Fruit fly (Drosophila melanogaster): ENCODE measurements around the gene CG10657.

The CG10657 gene

DNA sequence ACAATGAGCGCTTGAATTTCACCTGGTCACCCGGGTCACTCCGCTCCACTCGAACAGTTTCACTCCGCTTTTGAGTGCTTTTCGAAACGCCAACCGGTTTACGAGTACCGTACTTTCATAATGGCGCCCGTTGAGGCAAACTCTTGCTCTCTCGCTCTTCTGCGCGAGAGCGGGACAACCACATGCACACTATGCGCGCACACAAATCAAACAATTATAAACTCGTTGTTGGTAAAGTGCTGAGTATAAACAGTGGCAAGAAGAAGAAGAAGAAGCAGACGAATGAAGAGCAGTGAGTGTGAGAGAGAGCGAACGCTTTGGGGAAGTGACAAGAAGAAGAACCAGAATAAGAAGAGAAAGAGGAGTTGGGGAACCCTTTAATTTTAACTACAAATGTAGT is 29.0 kb downstream of the CG10657 start, which contains the start of gene eyg (continued):
- TF ChIP-seq GATAe (GFP tag; conservative IDR thresholded peaks at IDR 0.05): peak; percentile 26; the same call in 1 of the 2 replicates
- TF ChIP-seq nerfin-1 (tag; optimal IDR thresholded peaks at IDR 0.05): peak; percentile 52
- TF ChIP-seq nau (GFP tag; optimal IDR thresholded peaks at IDR 0.05): peak; percentile 71
- peak; percentile 35 for TF ChIP-seq Dad (GFP tag; optimal IDR thresholded peaks at IDR 0.05)
- TF ChIP-seq chinmo (GFP tag; IDR thresholded peaks at IDR 0.05; ENCODE audit: partially characterized antibody): peak; percentile 94
- TF ChIP-seq jing (GFP tag; optimal IDR thresholded peaks at IDR 0.05): peak; percentile 18
- TF ChIP-seq CG10654 (GFP tag; optimal IDR thresholded peaks at IDR 0.05): peak; percentile 30
- TF ChIP-seq pho (GFP tag; optimal IDR thresholded peaks at IDR 0.05): peak; percentile 8
- TF ChIP-seq CG16815 (GFP tag; optimal IDR thresholded peaks at IDR 0.05): no peak
- no peak for TF ChIP-seq D (optimal IDR thresholded peaks at IDR 0.05)
- peak; percentile 11 for TF ChIP-seq D (GFP tag; optimal IDR thresholded peaks at IDR 0.05)
- TF ChIP-seq Abd-B (GFP tag; optimal IDR thresholded peaks at IDR 0.05): peak; percentile 37
- peak; percentile 16 for TF ChIP-seq Myb (GFP tag; optimal IDR thresholded peaks at IDR 0.05)
- TF ChIP-seq disco-r (GFP tag; optimal IDR thresholded peaks at IDR 0.05): no peak
- peak; percentile 79 for TF ChIP-seq phol (tag; optimal IDR thresholded peaks at IDR 0.05)
- no peak for TF ChIP-seq Dip3 (GFP tag; optimal IDR thresholded peaks at IDR 0.05)
- TF ChIP-seq grau (tag; optimal IDR thresholded peaks at IDR 0.05): no peak
- peak; percentile 25 for TF ChIP-seq CG17359 (tag; optimal IDR thresholded peaks at IDR 0.05)
- no peak for TF ChIP-seq CG6272 (GFP tag; IDR thresholded peaks at IDR 0.05)
- TF ChIP-seq pb (GFP tag; optimal IDR thresholded peaks at IDR 0.05): peak; percentile 79
- peak; percentile 45 for TF ChIP-seq Bteb2 (GFP tag; optimal IDR thresholded peaks at IDR 0.05)
- peak; percentile 29; the same call in 1 of the 3 replicates for TF ChIP-seq tgo (GFP tag; IDR thresholded peaks at IDR 0.05)
- peak; percentile 79 for TF ChIP-seq vvl (GFP tag; IDR thresholded peaks at IDR 0.05)
- 0 out of 4 replicates have a peak, but pooled peaks have one; percentile 28 for TF ChIP-seq Dll (GFP tag; IDR thresholded peaks at IDR 0.05; ENCODE audit: partially characterized antibody)
- TF ChIP-seq rib (GFP tag; IDR thresholded peaks at IDR 0.05): 0 out of 2 replicates have a peak, but pooled peaks have one; percentile 16
- peak; percentile 5 for TF ChIP-seq CG4707 (GFP tag; optimal IDR thresholded peaks at IDR 0.05)
- no peak for TF ChIP-seq gt (GFP tag; IDR thresholded peaks at IDR 0.05)
- TF ChIP-seq CG8478 (optimal IDR thresholded peaks at IDR 0.05): peak; percentile 93
- TF ChIP-seq gce (GFP tag; IDR thresholded peaks at IDR 0.05): peak; percentile 46; the same call in 1 of the 3 replicates
- peak; percentile 6 for TF ChIP-seq fd64A (GFP tag; optimal IDR thresholded peaks at IDR 0.05)
- TF ChIP-seq HmgD (GFP tag; optimal IDR thresholded peaks at IDR 0.05): peak; percentile 83
- TF ChIP-seq CG12236 (GFP tag; optimal IDR thresholded peaks at IDR 0.05): peak; percentile 30
- TF ChIP-seq PHDP (tag; optimal IDR thresholded peaks at IDR 0.05): peak; percentile 41
- TF ChIP-seq Nf-YC (tag; optimal IDR thresholded peaks at IDR 0.05): peak; percentile 100
- TF ChIP-seq her (GFP tag; optimal IDR thresholded peaks at IDR 0.05): peak; percentile 70
- TF ChIP-seq BEAF-32 (GFP tag; optimal IDR thresholded peaks at IDR 0.05): no peak
- peak; percentile 11 for TF ChIP-seq CG8089 (GFP tag; optimal IDR thresholded peaks at IDR 0.05)
- TF ChIP-seq CG17361 (GFP tag; IDR thresholded peaks at IDR 0.05): no peak
- peak; percentile 56 for TF ChIP-seq bcd (GFP tag; optimal IDR thresholded peaks at IDR 0.05)
- no peak for TF ChIP-seq CG9817 (tag; optimal IDR thresholded peaks at IDR 0.05)
- peak; percentile 60 for TF ChIP-seq Scr (GFP tag; IDR thresholded peaks at IDR 0.05; ENCODE audit: partially characterized antibody)
- no peak for TF ChIP-seq CG9797 (GFP tag; optimal IDR thresholded peaks at IDR 0.05)
- TF ChIP-seq ERR (GFP tag; optimal IDR thresholded peaks at IDR 0.05): peak; percentile 14
- peak; percentile 62 for TF ChIP-seq CG3163 (GFP tag; optimal IDR thresholded peaks at IDR 0.05)
- TF ChIP-seq MESR4 (GFP tag; optimal IDR thresholded peaks at IDR 0.05): no peak
- TF ChIP-seq BtbVII (GFP tag; optimal IDR thresholded peaks at IDR 0.05): peak; percentile 8
- no peak for TF ChIP-seq stwl (tag; optimal IDR thresholded peaks at IDR 0.05)
- TF ChIP-seq CG32532 (GFP tag; IDR thresholded peaks at IDR 0.05): peak; percentile 44; the same call in 1 of the 2 replicates
- TF ChIP-seq CHES-1-like (GFP tag; optimal IDR thresholded peaks at IDR 0.05): peak; percentile 52
- TF ChIP-seq CG16813 (GFP tag; IDR thresholded peaks at IDR 0.05; ENCODE audit: partially characterized antibody): peak; percentile 39; the same call in 1 of the 3 replicates
- peak in 1 of 2 experiments; percentile 55 for TF ChIP-seq bsh (GFP tag; optimal IDR thresholded peaks at IDR 0.05)

Data from whole organism, embryonic.